Fruit fly (Drosophila melanogaster): Measurements from ENCODE around the gene CG33654.

CG33654 gene

dm6 chr3R:9628036-9628435 is 45.0 kb upstream of the CG33654 start:
- TF ChIP-seq CG8159 (tag; optimal IDR thresholded peaks at IDR 0.05) (no peak), CG34367 (tag; optimal IDR thresholded peaks at IDR 0.05) (no peak), CG12605 (GFP tag; IDR thresholded peaks at IDR 0.05) (no peak), CG14655 (GFP tag; optimal IDR thresholded peaks at IDR 0.05) (no peak), gl (tag; optimal IDR thresholded peaks at IDR 0.05) (no peak), Pif1B (GFP tag; optimal IDR thresholded peaks at IDR 0.05) (no peak), CG9948 (tag; optimal IDR thresholded peaks at IDR 0.05) (no peak), rn (GFP tag; IDR thresholded peaks at IDR 0.05) (no peak), CG4496 (GFP tag; IDR thresholded peaks at IDR 0.05) (no peak), CG15710 (tag; optimal IDR thresholded peaks at IDR 0.05) (no peak), EcR (GFP tag; optimal IDR thresholded peaks at IDR 0.05) (no peak), Snoo (tag; optimal IDR thresholded peaks at IDR 0.05) (no peak), Pif1A (GFP tag; optimal IDR thresholded peaks at IDR 0.05) (no peak), CG32121 (GFP tag; IDR thresholded peaks at IDR 0.05) (no peak), fd96Ca (GFP tag; IDR thresholded peaks at IDR 0.05) (no peak), CG10348 (GFP tag; IDR thresholded peaks at IDR 0.05) (no peak), CG8301 (tag; optimal IDR thresholded peaks at IDR 0.05) (no peak), CG13204 (GFP tag; optimal IDR thresholded peaks at IDR 0.05) (no peak), CG17806 (tag; optimal IDR thresholded peaks at IDR 0.05) (no peak)

DNA sequence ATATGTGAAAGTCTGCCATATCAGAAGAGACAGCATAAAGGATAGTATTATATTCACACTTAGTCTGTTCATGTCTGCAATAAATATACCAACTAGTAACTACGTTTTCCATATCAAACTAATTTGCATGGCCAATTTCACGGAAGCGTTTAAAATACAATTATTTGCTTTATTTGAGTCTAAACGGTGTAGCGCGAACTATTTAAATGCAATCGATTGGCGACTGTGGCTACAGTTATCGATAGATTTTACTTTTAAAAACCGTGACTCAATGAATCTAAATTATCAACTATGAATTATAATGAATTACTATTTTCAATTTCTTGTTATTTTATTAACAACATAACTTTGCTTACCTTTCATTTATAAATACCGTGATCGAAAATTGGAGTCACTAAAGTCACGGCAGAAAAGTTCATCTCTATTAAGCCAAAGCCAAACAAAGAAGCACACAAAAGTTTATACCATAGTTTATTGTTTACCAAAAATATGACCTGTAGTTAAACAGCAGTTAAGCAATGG is 43.9 kb upstream of the CG33654 start, which contains the start of the genes CG9427 and CG8319:
TSS of gene CG9427 (minus strand) at position 51 of the 522 bp plus-strand sequence.
TSS of gene CG8319 (plus strand) at position 442 of the 522 bp plus-strand sequence.
- TF ChIP-seq CG14655 (GFP tag; optimal IDR thresholded peaks at IDR 0.05) (no peak), CG9948 (tag; optimal IDR thresholded peaks at IDR 0.05) (peak; percentile 32), CG10348 (GFP tag; IDR thresholded peaks at IDR 0.05) (no peak), CG8159 (tag; optimal IDR thresholded peaks at IDR 0.05) (peak; percentile 33), Pif1B (GFP tag; optimal IDR thresholded peaks at IDR 0.05) (peak; percentile 33), CG8301 (tag; optimal IDR thresholded peaks at IDR 0.05) (peak; percentile 3), Ets98B (GFP tag; IDR thresholded peaks at IDR 0.05) (no peak), CG32121 (GFP tag; IDR thresholded peaks at IDR 0.05) (no peak), fd96Ca (GFP tag; IDR thresholded peaks at IDR 0.05) (no peak), Snoo (tag; optimal IDR thresholded peaks at IDR 0.05) (peak; percentile 9), CG15710 (tag; optimal IDR thresholded peaks at IDR 0.05) (peak; percentile 24), CG13204 (GFP tag; optimal IDR thresholded peaks at IDR 0.05) (no peak), gl (tag; optimal IDR thresholded peaks at IDR 0.05) (no peak), EcR (GFP tag; optimal IDR thresholded peaks at IDR 0.05) (no peak), CG4496 (GFP tag; IDR thresholded peaks at IDR 0.05) (no peak), CG34367 (tag; optimal IDR thresholded peaks at IDR 0.05) (no peak), CG17806 (tag; optimal IDR thresholded peaks at IDR 0.05) (peak; percentile 37), Pif1A (GFP tag; optimal IDR thresholded peaks at IDR 0.05) (no peak), D1 (tag; optimal IDR thresholded peaks at IDR 0.05) (no peak)

dm6 chr3R:9626266-9626665 is 43.2 kb upstream of the CG33654 start:
- TF ChIP-seq CG8301 (tag; optimal IDR thresholded peaks at IDR 0.05) (no peak), EcR (GFP tag; optimal IDR thresholded peaks at IDR 0.05) (peak; percentile 3)

DNA sequence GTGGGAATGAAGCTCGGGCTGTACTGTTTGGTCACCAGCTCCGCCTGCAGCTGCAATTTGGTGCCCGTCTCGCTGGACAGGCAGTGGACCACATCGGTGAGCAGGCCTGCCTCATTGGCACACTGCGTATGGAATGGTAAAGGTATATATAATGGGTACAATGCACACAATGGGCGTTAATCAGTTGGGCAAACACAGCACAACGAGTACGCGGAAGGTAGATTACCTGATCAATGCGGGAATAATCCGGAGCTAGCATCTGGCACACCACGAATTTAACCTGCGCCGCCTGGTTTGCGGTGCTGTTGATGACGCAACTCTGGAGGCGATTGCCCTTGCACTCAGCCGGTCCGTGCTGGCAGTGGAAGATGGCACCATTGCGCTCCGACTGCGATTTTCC is 42.4 kb upstream of the CG33654 start:
- TF ChIP-seq EcR (GFP tag; optimal IDR thresholded peaks at IDR 0.05) (peak; percentile 16), Ets98B (GFP tag; IDR thresholded peaks at IDR 0.05) (no peak), CG8301 (tag; optimal IDR thresholded peaks at IDR 0.05) (no peak), CG34367 (tag; optimal IDR thresholded peaks at IDR 0.05) (no peak), rn (GFP tag; IDR thresholded peaks at IDR 0.05) (no peak), CG12605 (GFP tag; IDR thresholded peaks at IDR 0.05) (0 out of 2 replicates have a peak, but pooled peaks have one; percentile 8), CG32121 (GFP tag; IDR thresholded peaks at IDR 0.05) (peak; percentile 24; the same call in 1 of the 2 replicates), CG4496 (GFP tag; IDR thresholded peaks at IDR 0.05) (no peak), CG13204 (GFP tag; optimal IDR thresholded peaks at IDR 0.05) (no peak), Snoo (tag; optimal IDR thresholded peaks at IDR 0.05) (no peak), Pif1B (GFP tag; optimal IDR thresholded peaks at IDR 0.05) (no peak), CG17806 (tag; optimal IDR thresholded peaks at IDR 0.05) (no peak)

DNA sequence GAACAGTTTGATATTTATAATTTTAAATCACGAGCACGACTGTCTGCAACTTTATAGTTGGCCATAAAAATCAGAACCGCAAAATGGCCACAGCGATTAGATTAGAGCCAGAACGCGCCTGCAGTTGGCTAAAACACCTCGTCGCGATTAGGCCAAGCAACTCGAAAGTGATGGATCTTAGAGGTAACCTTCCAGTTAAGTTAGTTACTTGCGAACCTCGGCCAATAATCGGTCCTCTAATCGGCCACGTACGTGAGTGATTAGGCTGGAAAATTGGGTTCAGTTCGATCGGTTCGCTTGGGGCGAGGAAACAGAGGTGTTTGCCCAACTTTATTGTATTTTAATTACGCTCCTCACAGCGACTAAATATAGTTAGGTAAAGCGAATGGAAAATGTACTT is 37.3 kb upstream of the CG33654 start:
- TF ChIP-seq CG4496 (GFP tag; IDR thresholded peaks at IDR 0.05), result no peak
- TF ChIP-seq Pif1A (GFP tag; optimal IDR thresholded peaks at IDR 0.05), result no peak
- TF ChIP-seq fd96Ca (GFP tag; IDR thresholded peaks at IDR 0.05), result no peak
- TF ChIP-seq D1 (tag; optimal IDR thresholded peaks at IDR 0.05), result no peak
- TF ChIP-seq EcR (GFP tag; optimal IDR thresholded peaks at IDR 0.05), result no peak
- no peak for TF ChIP-seq Ets98B (GFP tag; IDR thresholded peaks at IDR 0.05)
- TF ChIP-seq CG14655 (GFP tag; optimal IDR thresholded peaks at IDR 0.05), result no peak
- TF ChIP-seq rn (GFP tag; IDR thresholded peaks at IDR 0.05), result no peak
- no peak for TF ChIP-seq CG13204 (GFP tag; optimal IDR thresholded peaks at IDR 0.05)
- no peak for TF ChIP-seq gl (tag; optimal IDR thresholded peaks at IDR 0.05)
- no peak for TF ChIP-seq CG10348 (GFP tag; IDR thresholded peaks at IDR 0.05)
- TF ChIP-seq CG32121 (GFP tag; IDR thresholded peaks at IDR 0.05), result no peak
- TF ChIP-seq Pif1B (GFP tag; optimal IDR thresholded peaks at IDR 0.05), result no peak
- TF ChIP-seq Snoo (tag; optimal IDR thresholded peaks at IDR 0.05), result no peak
- TF ChIP-seq CG34367 (tag; optimal IDR thresholded peaks at IDR 0.05), result no peak
- no peak for TF ChIP-seq CG8159 (tag; optimal IDR thresholded peaks at IDR 0.05)
- TF ChIP-seq CG9948 (tag; optimal IDR thresholded peaks at IDR 0.05), result no peak
- TF ChIP-seq CG15710 (tag; optimal IDR thresholded peaks at IDR 0.05), result no peak

DNA sequence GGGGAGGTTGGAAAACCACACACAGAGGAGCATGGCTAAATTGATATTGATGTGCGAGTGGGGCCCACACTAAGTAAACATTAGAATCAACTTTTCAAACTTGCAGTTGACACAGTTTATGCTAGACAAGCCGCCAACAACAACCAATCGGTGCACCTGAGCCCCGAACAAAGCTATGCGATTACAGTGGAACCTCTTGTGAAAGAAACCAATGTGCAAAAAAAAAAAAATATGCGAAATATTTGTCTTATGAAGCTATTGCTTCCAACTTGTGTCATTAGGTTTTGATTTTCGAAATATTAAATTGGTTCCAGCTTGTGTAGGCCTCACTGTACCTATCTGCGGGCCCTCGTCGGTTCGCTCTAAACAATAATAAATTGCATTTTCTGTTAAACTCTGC is 35.3 kb upstream of the CG33654 start:
- TF ChIP-seq fd96Ca (GFP tag; IDR thresholded peaks at IDR 0.05), result peak; percentile 94
- no peak for TF ChIP-seq gl (tag; optimal IDR thresholded peaks at IDR 0.05)
- no peak for TF ChIP-seq D1 (tag; optimal IDR thresholded peaks at IDR 0.05)
- TF ChIP-seq CG12605 (GFP tag; IDR thresholded peaks at IDR 0.05), result peak; percentile 86
- peak; percentile 72; the same call in 1 of the 2 replicates for TF ChIP-seq CG10348 (GFP tag; IDR thresholded peaks at IDR 0.05)
- peak; percentile 13 for TF ChIP-seq Snoo (tag; optimal IDR thresholded peaks at IDR 0.05)
- TF ChIP-seq EcR (GFP tag; optimal IDR thresholded peaks at IDR 0.05), result no peak
- peak; percentile 92 for TF ChIP-seq Ets98B (GFP tag; IDR thresholded peaks at IDR 0.05)
- no peak for TF ChIP-seq CG13204 (GFP tag; optimal IDR thresholded peaks at IDR 0.05)
- peak; percentile 81 for TF ChIP-seq rn (GFP tag; IDR thresholded peaks at IDR 0.05)
- peak; percentile 95 for TF ChIP-seq CG4496 (GFP tag; IDR thresholded peaks at IDR 0.05)
- TF ChIP-seq CG8159 (tag; optimal IDR thresholded peaks at IDR 0.05), result peak; percentile 56
- peak; percentile 82 for TF ChIP-seq CG8301 (tag; optimal IDR thresholded peaks at IDR 0.05)
- TF ChIP-seq Pif1A (GFP tag; optimal IDR thresholded peaks at IDR 0.05), result peak; percentile 54
- peak; percentile 77 for TF ChIP-seq CG14655 (GFP tag; optimal IDR thresholded peaks at IDR 0.05)
- TF ChIP-seq CG32121 (GFP tag; IDR thresholded peaks at IDR 0.05), result peak; percentile 93
- TF ChIP-seq CG17806 (tag; optimal IDR thresholded peaks at IDR 0.05), result peak; percentile 51
- TF ChIP-seq CG34367 (tag; optimal IDR thresholded peaks at IDR 0.05), result no peak
- TF ChIP-seq CG9948 (tag; optimal IDR thresholded peaks at IDR 0.05), result peak; percentile 51
- TF ChIP-seq CG15710 (tag; optimal IDR thresholded peaks at IDR 0.05), result peak; percentile 35
- TF ChIP-seq Pif1B (GFP tag; optimal IDR thresholded peaks at IDR 0.05), result peak; percentile 10

Measured in whole organism, pupa.